Worm (Caenorhabditis elegans) whole organism, L1 larva: Measurements from ENCODE around the gene vps-33.1.

Experiments used
- F16B12.6 ChIP-seq: fragments of 150-350 bp; optimal IDR thresholded peaks from 2 replicates; lab custom pipeline; 2014; ENCODE audit warnings: missing biosample characterization, missing genetic modification characterization
- Y116A8C.19 ChIP-seq: sonication (generic microtip); optimal IDR thresholded peaks from 2 replicates; lab custom pipeline; 2016; ENCODE audit warnings: missing compliant biosample characterization, missing genetic modification characterization, borderline replicate concordance
- aha-1 ChIP-seq: fragments of 150-350 bp; optimal IDR thresholded peaks from 2 replicates; lab custom pipeline; 2014; ENCODE audit warnings: missing biosample characterization, missing genetic modification characterization
- alr-1 ChIP-seq: fragments of 200-800 bp; sonication (Bioruptor generic); optimal IDR thresholded peaks from 2 replicates; lab custom pipeline; 2018; ENCODE audit warnings: borderline replicate concordance, mild to moderate bottlenecking, missing genetic modification characterization, missing compliant biosample characterization
- aly-2 ChIP-seq: fragments of 150-350 bp; optimal IDR thresholded peaks from 2 replicates; lab custom pipeline; 2014; ENCODE audit warnings: missing biosample characterization, missing genetic modification characterization
- ama-1 ChIP-seq: fragments of 150-350 bp; optimal IDR thresholded peaks from 2 replicates; lab custom pipeline; 2014
- ceh-82 ChIP-seq, 3 experiments: fragments of 150-350 bp in 1 of 3; sonication (generic microtip) in 2 of 3; optimal IDR thresholded peaks; 2 replicates each; lab custom pipeline; 2014 to 2017; ENCODE audit warnings: missing biosample characterization in 3 of 3, missing genetic modification characterization in 3 of 3
- ces-1 ChIP-seq: fragments of 150-350 bp; optimal IDR thresholded peaks from 2 replicates; lab custom pipeline; 2014; ENCODE audit warnings: missing biosample characterization, missing genetic modification reagents, missing genetic modification characterization
- dsc-1 ChIP-seq: sonication (generic microtip); optimal IDR thresholded peaks from 2 replicates; lab custom pipeline; 2016; ENCODE audit warnings: mild to moderate bottlenecking, missing genetic modification characterization, missing compliant biosample characterization
- efl-1 ChIP-seq, 4 experiments: fragments of 150-350 bp; optimal IDR thresholded peaks in 3 of 4; peaks in 1 of 4; 1 replicate in 1 of 4; 2 replicates in 3 of 4; lab custom pipeline; 2014; ENCODE audit warnings: missing biosample characterization in 2 of 4, missing genetic modification characterization in 2 of 4, missing genetic modification reagents in 2 of 4
- efl-3 ChIP-seq: fragments of 200-800 bp; sonication (Bioruptor generic); optimal IDR thresholded peaks from 2 replicates; lab custom pipeline; 2018; ENCODE audit warnings: mild to moderate bottlenecking, missing genetic modification characterization, missing compliant biosample characterization
- egl-13 ChIP-seq: sonication (generic microtip); optimal IDR thresholded peaks from 2 replicates; lab custom pipeline; 2016; ENCODE audit warnings: missing genotype, missing genetic modification reagents, missing genetic modification characterization, missing compliant biosample characterization
- egl-27 ChIP-seq, 2 experiments: fragments of 150-350 bp in 1 of 2; sonication (generic microtip); optimal IDR thresholded peaks; 3 replicates each; lab custom pipeline; 2017 to 2018; ENCODE audit warnings: missing biosample characterization in 2 of 2, missing genetic modification characterization in 2 of 2, missing genetic modification reagents in 2 of 2
- elt-3 ChIP-seq, 6 experiments: fragments of 150-350 bp in 1 of 6; sonication (generic microtip); optimal IDR thresholded peaks; 2 replicates each; lab custom pipeline; 2017 to 2018; ENCODE audit warnings: missing biosample characterization in 6 of 6, missing genetic modification characterization in 6 of 6, inconsistent platforms in 1 of 6
- ets-5 ChIP-seq: fragments of 200-800 bp; sonication (Bioruptor generic); IDR thresholded peaks from 2 replicates; pipeline ENCODE4 v1.3.6; 2022; ENCODE audit warnings: missing genetic modification characterization, missing compliant biosample characterization
- fkh-8 ChIP-seq: sonication (generic microtip); optimal IDR thresholded peaks from 2 replicates; lab custom pipeline; 2016; ENCODE audit warnings: mild to moderate bottlenecking, missing genetic modification characterization, missing compliant biosample characterization
- fos-1 ChIP-seq: fragments of 150-350 bp; optimal IDR thresholded peaks from 2 replicates; lab custom pipeline; 2014; ENCODE audit warnings: missing biosample characterization, missing genetic modification characterization
- grh-1 ChIP-seq: fragments of 200-800 bp; sonication (Bioruptor generic); IDR thresholded peaks from 2 replicates; pipeline ENCODE4 v1.3.6; 2022; ENCODE audit warnings: missing genetic modification reagents, missing genetic modification characterization, missing compliant biosample characterization
- hlh-17 ChIP-seq: fragments of 200-800 bp; sonication (Bioruptor generic); optimal IDR thresholded peaks from 2 replicates; lab custom pipeline; 2018; ENCODE audit warnings: missing genetic modification characterization, mild to moderate bottlenecking, missing compliant biosample characterization, moderate library complexity, borderline replicate concordance
- hlh-4 ChIP-seq: sonication (generic microtip); optimal IDR thresholded peaks from 2 replicates; lab custom pipeline; 2016; ENCODE audit warnings: mild to moderate bottlenecking, missing genetic modification characterization, missing compliant biosample characterization
- hpl-2 ChIP-seq: fragments of 150-350 bp; optimal IDR thresholded peaks from 2 replicates; lab custom pipeline; 2014; ENCODE audit warnings: missing biosample characterization, missing genetic modification reagents, missing genetic modification characterization
- isw-1 ChIP-seq: fragments of 200-800 bp; sonication (Bioruptor generic); IDR thresholded peaks from 2 replicates; pipeline ENCODE4 v1.3.6; 2022; ENCODE audit warnings: missing genetic modification characterization, missing compliant biosample characterization
- lin-13 ChIP-seq: fragments of 150-350 bp; optimal IDR thresholded peaks from 2 replicates; lab custom pipeline; 2014; ENCODE audit warnings: missing biosample characterization, missing genetic modification reagents, missing genetic modification characterization
- lin-14 ChIP-seq: fragments of 200-800 bp; sonication (Bioruptor generic); optimal IDR thresholded peaks from 2 replicates; lab custom pipeline; 2018; ENCODE audit warnings: mild to moderate bottlenecking, missing genetic modification characterization, moderate library complexity, missing compliant biosample characterization
- lin-15B ChIP-seq: fragments of 150-350 bp; sonication (generic microtip); optimal IDR thresholded peaks from 3 replicates; lab custom pipeline; 2014; ENCODE audit warnings: missing biosample characterization, missing genetic modification characterization
- lin-35 ChIP-seq, 2 experiments: fragments of 150-350 bp; optimal IDR thresholded peaks; 2 replicates each; lab custom pipeline; 2014; ENCODE audit warnings: missing biosample characterization in 2 of 2, missing genetic modification characterization in 2 of 2, missing genetic modification reagents in 2 of 2
- lir-3 ChIP-seq: sonication (generic microtip); optimal IDR thresholded peaks from 2 replicates; lab custom pipeline; 2016; ENCODE audit warnings: mild to moderate bottlenecking, missing genetic modification characterization, moderate library complexity, missing compliant biosample characterization; ENCODE audit not compliant: poor library complexity
- lsy-2 ChIP-seq, 2 experiments: fragments of 150-350 bp; optimal IDR thresholded peaks; 2 replicates each; lab custom pipeline; 2014; ENCODE audit warnings: missing biosample characterization in 2 of 2, missing genetic modification characterization in 2 of 2
- mdl-1 ChIP-seq, 2 experiments: fragments of 150-350 bp; optimal IDR thresholded peaks; 2 replicates each; lab custom pipeline; 2014 to 2017; ENCODE audit warnings: missing biosample characterization in 2 of 2, missing genetic modification characterization in 2 of 2, inconsistent platforms in 1 of 2
- mef-2 ChIP-seq: fragments of 150-350 bp; optimal IDR thresholded peaks from 2 replicates; lab custom pipeline; 2014; ENCODE audit warnings: missing biosample characterization, missing genetic modification characterization
- mep-1 ChIP-seq: fragments of 150-350 bp; optimal IDR thresholded peaks from 2 replicates; lab custom pipeline; 2014; ENCODE audit warnings: missing biosample characterization, missing genetic modification characterization
- nhr-12 ChIP-seq: sonication (generic microtip); optimal IDR thresholded peaks from 2 replicates; lab custom pipeline; 2017; ENCODE audit warnings: missing biosample characterization, missing genetic modification characterization
- nhr-20 ChIP-seq: sonication (generic microtip); optimal IDR thresholded peaks from 2 replicates; lab custom pipeline; 2016; ENCODE audit warnings: mild to moderate bottlenecking, missing genetic modification characterization, missing compliant biosample characterization
- nhr-28 ChIP-seq: fragments of 150-350 bp; optimal IDR thresholded peaks from 2 replicates; lab custom pipeline; 2014; ENCODE audit warnings: missing biosample characterization, missing genetic modification characterization
- nhr-47 ChIP-seq: sonication (generic microtip); optimal IDR thresholded peaks from 2 replicates; lab custom pipeline; 2016; ENCODE audit warnings: mild to moderate bottlenecking, missing genetic modification characterization, moderate library complexity, missing compliant biosample characterization
- nhr-71 ChIP-seq: sonication (generic microtip); optimal IDR thresholded peaks from 2 replicates; lab custom pipeline; 2016; ENCODE audit warnings: mild to moderate bottlenecking, missing genetic modification characterization, moderate library complexity, missing compliant biosample characterization
- nhr-77 ChIP-seq: fragments of 150-350 bp; optimal IDR thresholded peaks from 2 replicates; lab custom pipeline; 2014; ENCODE audit warnings: missing biosample characterization, missing genetic modification characterization
- nhr-85 ChIP-seq: sonication (generic microtip); peaks from one replicate; lab custom pipeline; 2016; ENCODE audit warnings: missing genetic modification characterization, inconsistent platforms, missing compliant biosample characterization
- nhr-90 ChIP-seq: sonication (generic microtip); optimal IDR thresholded peaks from 2 replicates; lab custom pipeline; 2016; ENCODE audit warnings: mild to moderate bottlenecking, missing genetic modification characterization, missing compliant biosample characterization; ENCODE audit not compliant: poor library complexity
- pqm-1 ChIP-seq: sonication (generic microtip); optimal IDR thresholded peaks from 3 replicates; lab custom pipeline; 2017; ENCODE audit warnings: missing biosample characterization, missing genetic modification characterization
- rnt-1 ChIP-seq: sonication (generic microtip); optimal IDR thresholded peaks from 2 replicates; lab custom pipeline; 2016; ENCODE audit warnings: mild to moderate bottlenecking, missing genetic modification characterization, moderate library complexity, missing compliant biosample characterization
- snpc-4 ChIP-seq: fragments of 150-350 bp; optimal IDR thresholded peaks from 2 replicates; lab custom pipeline; 2014; ENCODE audit warnings: missing biosample characterization, missing genetic modification characterization
- sptf-1 ChIP-seq: fragments of 150-350 bp; optimal IDR thresholded peaks from 2 replicates; lab custom pipeline; 2014; ENCODE audit warnings: missing biosample characterization, missing genetic modification characterization
- swsn-7 ChIP-seq: sonication (generic microtip); optimal IDR thresholded peaks from 2 replicates; lab custom pipeline; 2016; ENCODE audit warnings: missing genetic modification characterization, missing compliant biosample characterization
- tbx-2 ChIP-seq: sonication (generic microtip); optimal IDR thresholded peaks from 2 replicates; lab custom pipeline; 2016; ENCODE audit warnings: missing genetic modification characterization, missing compliant biosample characterization
- tlp-1 ChIP-seq: fragments of 150-350 bp; optimal IDR thresholded peaks from 2 replicates; lab custom pipeline; 2014; ENCODE audit warnings: missing biosample characterization, missing genetic modification characterization
- unc-130 ChIP-seq: fragments of 150-350 bp; optimal IDR thresholded peaks from 2 replicates; lab custom pipeline; 2017; ENCODE audit warnings: missing biosample characterization, missing genetic modification characterization, inconsistent platforms
- unc-30 ChIP-seq: sonication (generic microtip); optimal IDR thresholded peaks from 2 replicates; lab custom pipeline; 2017; ENCODE audit warnings: missing biosample characterization, missing genetic modification characterization
- unc-62 ChIP-seq: fragments of 150-350 bp; optimal IDR thresholded peaks from 2 replicates; lab custom pipeline; 2014; ENCODE audit warnings: missing biosample characterization, missing genetic modification reagents, missing genetic modification characterization
- unc-98 ChIP-seq: fragments of 200-800 bp; sonication (Bioruptor generic); IDR thresholded peaks from 2 replicates; pipeline ENCODE4 v1.3.6; 2022; ENCODE audit warnings: missing genetic modification characterization, missing compliant biosample characterization
- vab-15 ChIP-seq: sonication (generic microtip); optimal IDR thresholded peaks from 2 replicates; lab custom pipeline; 2017; ENCODE audit warnings: missing genotype, mild to moderate bottlenecking, missing genetic modification characterization, missing compliant biosample characterization
- ztf-11 ChIP-seq, 2 experiments: sonication (generic microtip); optimal IDR thresholded peaks; 2 replicates each; lab custom pipeline; 2016 to 2017; ENCODE audit warnings: missing genetic modification characterization in 2 of 2, missing biosample characterization in 1 of 2, missing compliant biosample characterization in 1 of 2
- ztf-4 ChIP-seq: fragments of 150-350 bp; optimal IDR thresholded peaks from 2 replicates; lab custom pipeline; 2014; ENCODE audit warnings: missing biosample characterization, missing genetic modification characterization

vps-33.1 gene

DNA sequence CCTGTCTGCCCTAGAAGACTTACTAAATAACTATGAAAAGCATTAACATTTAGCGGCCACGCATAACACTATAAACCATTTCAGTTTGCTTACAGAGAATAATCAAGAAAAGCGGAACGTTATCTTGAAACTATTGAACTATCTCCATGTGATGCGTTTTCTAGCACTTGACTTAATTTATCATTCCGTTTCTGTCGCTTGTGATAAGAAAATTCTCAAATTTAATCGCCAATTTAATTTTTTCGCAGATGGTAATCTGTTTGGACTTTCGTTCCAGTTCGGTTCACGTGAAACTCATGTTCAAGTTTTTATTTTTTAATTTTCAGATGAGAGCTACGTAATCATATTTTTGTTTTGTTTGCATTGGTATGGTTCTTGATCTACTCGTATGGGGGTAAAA is 43.8 kb upstream of the vps-33.1 start:
- TF ChIP-seq egl-13 (tag; lab: Kevin White, UChicago), result no peak
- no peak for TF ChIP-seq alr-1
- no peak for TF ChIP-seq fkh-8 (tag; lab: Kevin White, UChicago)
- TF ChIP-seq mef-2 (tag; lab: Kevin White, UChicago), result no peak
- TF ChIP-seq ceh-82 (tag; optimal IDR thresholded peaks at IDR 0.05; lab: Kevin White, UChicago), result no peak
- no peak for TF ChIP-seq pqm-1 (tag; lab: Kevin White, UChicago)
- TF ChIP-seq sptf-1 (tag; lab: Kevin White, UChicago), result no peak
- TF ChIP-seq hlh-17 (GFP tag; lab: Kevin White, UChicago), result no peak
- no peak for TF ChIP-seq mep-1 (tag; lab: Kevin White, UChicago)
- TF ChIP-seq nhr-28 (tag; lab: Kevin White, UChicago), result no peak
- no peak for TF ChIP-seq dsc-1 (tag; lab: Kevin White, UChicago)
- no peak for TF ChIP-seq Y116A8C.19 (tag; lab: Kevin White, UChicago)
- TF ChIP-seq mdl-1 (tag; optimal IDR thresholded peaks at IDR 0.05; lab: Kevin White, UChicago), result peak in 1 of 2 experiments; percentile 23
- TF ChIP-seq ets-5 (GFP tag; lab: Robert Waterston, UW), result no peak
- no peak for TF ChIP-seq efl-1 (optimal IDR thresholded peaks at IDR 0.05; lab: Kevin White, UChicago)
- peak in 1 of 2 experiments; percentile 24 for TF ChIP-seq efl-1 (GFP tag; optimal IDR thresholded peaks at IDR 0.05 in 1 of 2; lab: Kevin White, UChicago)
- TF ChIP-seq tbx-2 (tag; lab: Kevin White, UChicago), result no peak
- TF ChIP-seq vab-15, result no peak
- no peak for TF ChIP-seq lin-15B
- TF ChIP-seq lin-35 (GFP tag; optimal IDR thresholded peaks at IDR 0.05; lab: Kevin White, UChicago), result peak in 1 of 2 experiments; percentile 46
- no peak for TF ChIP-seq egl-27 (tag; optimal IDR thresholded peaks at IDR 0.05; lab: Kevin White, UChicago)
- no peak for TF ChIP-seq unc-130 (tag; lab: Kevin White, UChicago)
- TF ChIP-seq lin-14, result peak; percentile 35
- no peak for TF ChIP-seq grh-1 (GFP tag; lab: Robert Waterston, UW)
- no peak for TF ChIP-seq aha-1 (tag; lab: Kevin White, UChicago)
- TF ChIP-seq hlh-4 (tag; lab: Kevin White, UChicago), result no peak
- no peak for TF ChIP-seq unc-62 (GFP tag; lab: Kevin White, UChicago)
- TF ChIP-seq F16B12.6, result no peak
- TF ChIP-seq ztf-4, result no peak
- TF ChIP-seq tlp-1, result peak; percentile 78
- no peak for TF ChIP-seq ama-1
- no peak for TF ChIP-seq rnt-1 (tag; lab: Kevin White, UChicago)
- TF ChIP-seq snpc-4 (tag; lab: Kevin White, UChicago), result no peak
- TF ChIP-seq nhr-90, result peak; percentile 27
- peak; percentile 34 for TF ChIP-seq nhr-20 (tag; lab: Kevin White, UChicago)
- TF ChIP-seq efl-3, result no peak
- no peak for TF ChIP-seq isw-1 (GFP tag; lab: Robert Waterston, UW)
- no peak for TF ChIP-seq unc-30 (tag; lab: Kevin White, UChicago)
- TF ChIP-seq unc-98 (GFP tag; lab: Robert Waterston, UW), result no peak
- TF ChIP-seq ces-1, result no peak
- TF ChIP-seq nhr-47 (tag; lab: Kevin White, UChicago), result no peak
- TF ChIP-seq hpl-2 (GFP tag; lab: Kevin White, UChicago), result no peak
- no peak for TF ChIP-seq swsn-7 (tag; lab: Kevin White, UChicago)
- TF ChIP-seq fos-1 (tag; lab: Kevin White, UChicago), result no peak
- TF ChIP-seq aly-2 (tag; lab: Kevin White, UChicago), result no peak
- TF ChIP-seq nhr-77 (tag; lab: Kevin White, UChicago), result no peak
- no peak for TF ChIP-seq lir-3 (tag; lab: Kevin White, UChicago)
- TF ChIP-seq ztf-11 (tag; optimal IDR thresholded peaks at IDR 0.05; lab: Kevin White, UChicago), result no peak
- TF ChIP-seq lin-13 (GFP tag; lab: Kevin White, UChicago), result no peak
- TF ChIP-seq lsy-2 (tag; optimal IDR thresholded peaks at IDR 0.05; lab: Kevin White, UChicago), result no peak
- peak; percentile 38 for TF ChIP-seq nhr-71 (tag; lab: Kevin White, UChicago)
- TF ChIP-seq nhr-85 (tag; lab: Kevin White, UChicago), result peak; percentile 23
- no peak for TF ChIP-seq nhr-12 (tag; lab: Kevin White, UChicago)
- peak in 2 of 6 experiments; percentile 26 to 81 for TF ChIP-seq elt-3 (tag; optimal IDR thresholded peaks at IDR 0.05; lab: Kevin White, UChicago)
